Worm (Caenorhabditis elegans): Measurements from ENCODE around the gene C32D5.4.

Gene C32D5.4

DNA sequence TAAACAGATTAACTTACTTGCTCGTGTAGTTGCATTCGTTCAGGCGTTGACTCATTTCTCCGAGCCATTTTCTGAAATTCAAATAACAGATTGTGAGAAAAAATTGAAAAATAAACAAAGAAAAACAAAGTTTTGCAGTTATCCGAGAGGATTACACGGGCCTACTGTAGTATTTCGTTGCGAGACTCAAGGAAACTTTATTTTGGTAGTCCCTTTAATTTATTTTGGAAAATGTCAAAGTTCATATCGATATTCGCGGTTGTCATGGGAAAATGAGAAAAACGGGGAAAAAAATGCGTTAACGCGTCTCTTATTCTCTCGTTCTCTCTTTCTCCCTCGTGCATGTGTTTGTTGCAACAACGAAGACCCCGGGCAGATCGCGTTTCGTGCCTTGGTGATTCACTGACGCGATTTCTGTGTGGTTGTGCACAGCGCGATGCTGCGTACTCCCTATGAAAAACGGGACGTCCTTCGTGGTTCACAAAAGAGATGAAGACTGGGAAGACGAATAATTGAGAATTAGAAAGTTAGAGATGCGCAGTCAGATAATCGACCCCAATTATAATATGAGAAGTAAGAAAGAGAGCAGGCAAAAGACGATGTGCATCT lies 8.4 kb upstream of the C32D5.4 start, which contains the start of gene set-4:
Gene set-4, minus strand, starts transcription at position 120 of the 609 bp plus-strand sequence.
- TF ChIP-seq pha-4 (tag; optimal IDR thresholded peaks at IDR 0.05) (no peak), attf-3 (GFP tag; conservative IDR thresholded peaks at IDR 0.05) (0 out of 2 replicates have a peak, but pooled peaks have one; percentile 37), snpc-4 (GFP tag; optimal IDR thresholded peaks at IDR 0.05) (peak; percentile 4), snpc-4 (tag; optimal IDR thresholded peaks at IDR 0.05) (peak; percentile 6 to 81 (median 64)), lin-35 (GFP tag; optimal IDR thresholded peaks at IDR 0.05) (peak in 2 of 3 experiments; percentile 28 to 90), mcd-1 (GFP tag; IDR thresholded peaks at IDR 0.05) (peak; percentile 92), egl-18 (GFP tag; IDR thresholded peaks at IDR 0.05) (peak; percentile 55; the same call in 1 of the 2 replicates), ztf-3 (GFP tag; optimal IDR thresholded peaks at IDR 0.05) (no peak), T26A5.8 (tag; optimal IDR thresholded peaks at IDR 0.05) (no peak), ZK185.1 (tag; optimal IDR thresholded peaks at IDR 0.05; ENCODE audit: poor library complexity, severe bottlenecking) (peak; percentile 68), F49E8.2 (tag; optimal IDR thresholded peaks at IDR 0.05; ENCODE audit: insufficient read depth) (no peak), chd-7 (tag; optimal IDR thresholded peaks at IDR 0.05) (peak; percentile 73), somi-1 (GFP tag; optimal IDR thresholded peaks at IDR 0.05) (peak; percentile 56), ztf-26 (tag; optimal IDR thresholded peaks at IDR 0.05) (peak; percentile 85), let-526 (GFP tag; IDR thresholded peaks at IDR 0.05) (0 out of 2 replicates have a peak, but pooled peaks have one; percentile 51), attf-5 (GFP tag; optimal IDR thresholded peaks at IDR 0.05) (peak; percentile 95), zim-3 (tag; optimal IDR thresholded peaks at IDR 0.05) (peak; percentile 11), madf-3 (GFP tag; IDR thresholded peaks at IDR 0.05) (0 out of 2 replicates have a peak, but pooled peaks have one; percentile 58), Y53G8AR.9 (GFP tag; conservative IDR thresholded peaks at IDR 0.05) (peak; percentile 82), snpc-1.3 (tag; optimal IDR thresholded peaks at IDR 0.05; ENCODE audit: insufficient read depth) (no peak), ekl-4 (GFP tag; IDR thresholded peaks at IDR 0.05) (peak; percentile 84), nhr-90 (tag; optimal IDR thresholded peaks at IDR 0.05) (peak; percentile 57), repo-1 (tag; optimal IDR thresholded peaks at IDR 0.05) (peak; percentile 73), F22D6.2 (tag; optimal IDR thresholded peaks at IDR 0.05) (peak; percentile 44), dpl-1 (GFP tag; optimal IDR thresholded peaks at IDR 0.05) (peak; percentile 55), rcor-1 (GFP tag; IDR thresholded peaks at IDR 0.05) (peak; percentile 79), madf-6 (GFP tag; IDR thresholded peaks at IDR 0.05) (peak; percentile 79), rec-8 (tag; optimal IDR thresholded peaks at IDR 0.05) (no peak), lin-54 (GFP tag; optimal IDR thresholded peaks at IDR 0.05) (peak; percentile 78), lir-1 (GFP tag; conservative IDR thresholded peaks at IDR 0.05) (peak; percentile 60; the same call in 1 of the 2 replicates), unc-130 (GFP tag; optimal IDR thresholded peaks at IDR 0.05) (peak; percentile 2), madf-8 (GFP tag; conservative IDR thresholded peaks at IDR 0.05) (peak; percentile 30; the same call in 1 of the 2 replicates), tbp1 (GFP tag; optimal IDR thresholded peaks at IDR 0.05) (peak; percentile 62), ceh-91 (GFP tag; IDR thresholded peaks at IDR 0.05) (peak; percentile 50; the same call in 1 of the 2 replicates), Y56A3A.18 (GFP tag; IDR thresholded peaks at IDR 0.05) (no peak), ets-4 (GFP tag; optimal IDR thresholded peaks at IDR 0.05) (peak; percentile 75), hsf-1 (GFP tag; IDR thresholded peaks at IDR 0.05) (no peak), let-607 (tag; optimal IDR thresholded peaks at IDR 0.05) (peak; percentile 53 to 72), F23B12.7 (tag; optimal IDR thresholded peaks at IDR 0.05; ENCODE audit: insufficient read depth) (peak; percentile 85), efl-1 (GFP tag; optimal IDR thresholded peaks at IDR 0.05) (peak; percentile 58), egl-44 (GFP tag; IDR thresholded peaks at IDR 0.05) (no peak), pbrm-1 (GFP tag; IDR thresholded peaks at IDR 0.05) (peak; percentile 86), zfh-2 (GFP tag; conservative IDR thresholded peaks at IDR 0.05) (peak; percentile 96), ceh-27 (GFP tag; optimal IDR thresholded peaks at IDR 0.05) (peak; percentile 87), madf-10 (tag; optimal IDR thresholded peaks at IDR 0.05) (peak; percentile 68), K12H6.12 (tag; optimal IDR thresholded peaks at IDR 0.05) (peak; percentile 87)

Data from whole organism, young adult.